Worm (Caenorhabditis elegans): Measurements from ENCODE around the gene snf-12.

ce11 chrX:9045913-9046312 is 16.6 kb downstream of the snf-12 start, which contains the start of gene prdm-14:
- no peak for TF ChIP-seq aly-1 (tag; optimal IDR thresholded peaks at IDR 0.05)
- no peak for TF ChIP-seq pes-1 (GFP tag; IDR thresholded peaks at IDR 0.05)
- no peak for TF ChIP-seq sea-1 (GFP tag; conservative IDR thresholded peaks at IDR 0.05)
- no peak for TF ChIP-seq F13C5.2 (tag; optimal IDR thresholded peaks at IDR 0.05)
- no peak for TF ChIP-seq ceh-36 (tag; optimal IDR thresholded peaks at IDR 0.05)
- no peak for TF ChIP-seq tbx-37 (GFP tag; conservative IDR thresholded peaks at IDR 0.05)
- no peak for TF ChIP-seq ets-7 (tag; optimal IDR thresholded peaks at IDR 0.05)
- TF ChIP-seq ama-1 (optimal IDR thresholded peaks at IDR 0.05): no peak
- no peak for TF ChIP-seq flt-1 (GFP tag; IDR thresholded peaks at IDR 0.05)
